Worm (Caenorhabditis elegans) whole organism, L2 larva: ENCODE measurements around the gene srg-60.

ENCODE experiments used
- ama-1 ChIP-seq: fragments of 150-350 bp; optimal IDR thresholded peaks from 2 replicates; lab custom pipeline; 2018; ENCODE audit warnings: inconsistent platforms
- fos-1 ChIP-seq: fragments of 150-350 bp; optimal IDR thresholded peaks from 2 replicates; lab custom pipeline; 2014; ENCODE audit warnings: missing biosample characterization, missing genetic modification characterization
- mdl-1 ChIP-seq, 2 experiments: fragments of 150-350 bp in 1 of 2; sonication (generic microtip) in 1 of 2; optimal IDR thresholded peaks; 2 replicates each; lab custom pipeline; 2017; ENCODE audit warnings: missing biosample characterization in 2 of 2, missing genetic modification characterization in 2 of 2
- nhr-237 ChIP-seq: fragments of 150-350 bp; optimal IDR thresholded peaks from 2 replicates; lab custom pipeline; 2014; ENCODE audit warnings: missing biosample characterization, missing genetic modification characterization
- ztf-11 ChIP-seq: sonication (generic microtip); optimal IDR thresholded peaks from 2 replicates; lab custom pipeline; 2017; ENCODE audit warnings: missing biosample characterization, missing genetic modification characterization

- TF ChIP-seq nhr-237 (tag; lab: Kevin White, UChicago) (no peak), mdl-1 (tag; optimal IDR thresholded peaks at IDR 0.05; lab: Kevin White, UChicago) (no peak), ama-1 (no peak), fos-1 (tag; lab: Kevin White, UChicago) (no peak), ztf-11 (no peak)
These were observed 39.0 kb upstream of the srg-60 start for ce11 chrV:2761470-2761869.
